Fruit fly (Drosophila melanogaster): ENCODE measurements around the gene CG13071.

dm6 chr3L:16279171-16279570 lies 16.6 kb downstream of the CG13071 start, which contains the start of gene CG13050:
- TF ChIP-seq CTCF (optimal IDR thresholded peaks at IDR 0.05) (no peak), CG8478 (optimal IDR thresholded peaks at IDR 0.05) (no peak)

Measured in S2 (cell line).